Fruit fly (Drosophila melanogaster) whole organism, adult: ENCODE data around the gene org-1.

Experiments
- CG1620 ChIP-seq: fragments of 200-800 bp; sonication (Bioruptor generic); optimal IDR thresholded peaks from 2 replicates; lab custom pipeline; 2016; ENCODE audit warnings: missing biosample characterization, missing genetic modification characterization
- CG7045 ChIP-seq: fragments of 200-800 bp; sonication (Bioruptor generic); optimal IDR thresholded peaks from 2 replicates; lab custom pipeline; 2017; ENCODE audit warnings: missing biosample characterization, mild to moderate bottlenecking, missing genetic modification characterization
- kay ChIP-seq: fragments of 200-800 bp; sonication (Bioruptor generic); peaks from one replicate; lab custom pipeline; 2016; ENCODE audit warnings: missing biosample characterization, missing genetic modification characterization, borderline replicate concordance
- ovo ChIP-seq: fragments of 200-800 bp; sonication (Bioruptor generic); optimal IDR thresholded peaks from 2 replicates; lab custom pipeline; 2016; ENCODE audit warnings: missing biosample characterization, missing genetic modification characterization

dm6 chrX:8466729-8467215 lies 11.9 kb upstream of the org-1 start:
- TF ChIP-seq CG1620 (GFP tag; lab: Kevin White, UChicago) = no peak
- TF ChIP-seq ovo (GFP tag; lab: Kevin White, UChicago) = no peak
- TF ChIP-seq kay = no peak
- TF ChIP-seq CG7045 (GFP tag; lab: Kevin White, UChicago) = no peak
